Worm (Caenorhabditis elegans): Measurements from ENCODE around the gene srx-78.

The srx-78 gene

ce11 chrV:15060595-15060994, 34.3 kb upstream of the srx-78 start:
- TF ChIP-seq mep-1 (tag; optimal IDR thresholded peaks at IDR 0.05) (no peak), tbx-8 (GFP tag; optimal IDR thresholded peaks at IDR 0.05) (no peak), drap-1 (GFP tag; optimal IDR thresholded peaks at IDR 0.05) (no peak), lin-32 (GFP tag; optimal IDR thresholded peaks at IDR 0.05) (no peak), hlh-1 (tag; optimal IDR thresholded peaks at IDR 0.05) (no peak), M03D4.4 (tag; optimal IDR thresholded peaks at IDR 0.05) (no peak), nhr-237 (tag; optimal IDR thresholded peaks at IDR 0.05) (no peak), elt-3 (tag; optimal IDR thresholded peaks at IDR 0.05) (no peak), snpc-4 (tag; optimal IDR thresholded peaks at IDR 0.05) (no peak), zip-8 (tag; optimal IDR thresholded peaks at IDR 0.05) (no peak), ceh-39 (tag; optimal IDR thresholded peaks at IDR 0.05) (no peak), lin-13 (tag; optimal IDR thresholded peaks at IDR 0.05) (no peak), blmp-1 (tag; optimal IDR thresholded peaks at IDR 0.05) (no peak), pha-4 (tag; optimal IDR thresholded peaks at IDR 0.05) (no peak), unc-62 (GFP tag; optimal IDR thresholded peaks at IDR 0.05) (no peak)

ce11 chrV:15063987-15064386, 30.9 kb upstream of the srx-78 start, which contains the start of gene rap-2:
rap-2 (minus strand) TSS chrV:15064087.
- TF ChIP-seq nhr-2 (tag; optimal IDR thresholded peaks at IDR 0.05) (no peak), lin-32 (GFP tag; optimal IDR thresholded peaks at IDR 0.05) (no peak), ztf-11 (tag; optimal IDR thresholded peaks at IDR 0.05) (no peak), pha-4 (tag; optimal IDR thresholded peaks at IDR 0.05) (no peak), ceh-39 (tag; optimal IDR thresholded peaks at IDR 0.05) (no peak), ces-1 (GFP tag; optimal IDR thresholded peaks at IDR 0.05) (no peak), snpc-4 (tag; optimal IDR thresholded peaks at IDR 0.05) (no peak)

- peak; percentile 51 for TF ChIP-seq mls-2 (tag; optimal IDR thresholded peaks at IDR 0.05)
- peak; percentile 13 for TF ChIP-seq mep-1 (tag; optimal IDR thresholded peaks at IDR 0.05)
- no peak for TF ChIP-seq mab-5 (tag; optimal IDR thresholded peaks at IDR 0.05)
- peak; percentile 77 for TF ChIP-seq nhr-2 (tag; optimal IDR thresholded peaks at IDR 0.05)
- no peak for TF ChIP-seq nhr-28 (tag; optimal IDR thresholded peaks at IDR 0.05)
- TF ChIP-seq ceh-39 (tag; optimal IDR thresholded peaks at IDR 0.05), result peak; percentile 20
- peak; percentile 55 for TF ChIP-seq drap-1 (GFP tag; optimal IDR thresholded peaks at IDR 0.05)
- TF ChIP-seq snpc-4 (tag; optimal IDR thresholded peaks at IDR 0.05), result no peak
- peak; percentile 24 for TF ChIP-seq sptf-1 (tag; optimal IDR thresholded peaks at IDR 0.05)
- TF ChIP-seq ces-1 (GFP tag; optimal IDR thresholded peaks at IDR 0.05), result peak; percentile 8
Observed at ce11 chrV:15065068-15065744, 29.6 kb upstream of the srx-78 start, which contains the start of gene C25D7.9. C25D7.9 (plus strand) TSS chrV:15065135.

ce11 chrV:15065837-15066348, 29.0 kb upstream of the srx-78 start, which contains the start of gene otub-1:
otub-1 (plus strand) TSS chrV:15066298.
- no peak for TF ChIP-seq unc-120 (tag; optimal IDR thresholded peaks at IDR 0.05; ENCODE audit: poor library complexity, severe bottlenecking)
- no peak for TF ChIP-seq pha-4 (tag; optimal IDR thresholded peaks at IDR 0.05)
- no peak for TF ChIP-seq ham-2 (GFP tag; optimal IDR thresholded peaks at IDR 0.05)
- TF ChIP-seq zip-8 (tag; optimal IDR thresholded peaks at IDR 0.05), result no peak
- no peak for TF ChIP-seq snpc-4 (tag; optimal IDR thresholded peaks at IDR 0.05)
- TF ChIP-seq M03D4.4 (tag; optimal IDR thresholded peaks at IDR 0.05), result no peak
- TF ChIP-seq nhr-12 (tag; optimal IDR thresholded peaks at IDR 0.05), result no peak
- no peak for TF ChIP-seq ceh-83 (GFP tag; optimal IDR thresholded peaks at IDR 0.05)
- TF ChIP-seq hlh-1 (tag; optimal IDR thresholded peaks at IDR 0.05), result no peak
- TF ChIP-seq unc-62 (GFP tag; optimal IDR thresholded peaks at IDR 0.05), result no peak
- TF ChIP-seq ceh-39 (tag; optimal IDR thresholded peaks at IDR 0.05), result no peak
- TF ChIP-seq blmp-1 (tag; optimal IDR thresholded peaks at IDR 0.05), result no peak
- TF ChIP-seq elt-3 (tag; optimal IDR thresholded peaks at IDR 0.05), result no peak
- TF ChIP-seq lin-32 (GFP tag; optimal IDR thresholded peaks at IDR 0.05), result no peak
- no peak for TF ChIP-seq nhr-2 (tag; optimal IDR thresholded peaks at IDR 0.05)
- no peak for TF ChIP-seq ztf-11 (tag; optimal IDR thresholded peaks at IDR 0.05)

- TF ChIP-seq blmp-1 (tag; optimal IDR thresholded peaks at IDR 0.05) (no peak), pha-4 (tag; optimal IDR thresholded peaks at IDR 0.05) (no peak), tbx-8 (GFP tag; optimal IDR thresholded peaks at IDR 0.05) (no peak), mls-2 (tag; optimal IDR thresholded peaks at IDR 0.05) (no peak), unc-62 (GFP tag; optimal IDR thresholded peaks at IDR 0.05) (no peak), cnd-1 (tag; optimal IDR thresholded peaks at IDR 0.05) (no peak)
Observed at ce11 chrV:15067165-15067564, 27.7 kb upstream of the srx-78 start, which contains the start of gene C25D7.10. C25D7.10 (plus strand) TSS chrV:15067465.

- TF ChIP-seq flh-1 (GFP tag; optimal IDR thresholded peaks at IDR 0.05) (no peak), elt-1 (tag; optimal IDR thresholded peaks at IDR 0.05; ENCODE audit: borderline replicate concordance, insufficient read depth) (no peak), unc-62 (GFP tag; optimal IDR thresholded peaks at IDR 0.05) (no peak), nhr-12 (tag; optimal IDR thresholded peaks at IDR 0.05) (no peak), lin-13 (tag; optimal IDR thresholded peaks at IDR 0.05) (no peak), mab-5 (tag; optimal IDR thresholded peaks at IDR 0.05) (no peak), cnd-1 (tag; optimal IDR thresholded peaks at IDR 0.05) (no peak), snpc-4 (tag; optimal IDR thresholded peaks at IDR 0.05) (no peak), zip-8 (tag; optimal IDR thresholded peaks at IDR 0.05) (no peak), ceh-43 (GFP tag; optimal IDR thresholded peaks at IDR 0.05) (no peak), ztf-11 (tag; optimal IDR thresholded peaks at IDR 0.05) (no peak), nhr-28 (tag; optimal IDR thresholded peaks at IDR 0.05) (no peak), M03D4.4 (tag; optimal IDR thresholded peaks at IDR 0.05) (no peak), bed-3 (GFP tag; optimal IDR thresholded peaks at IDR 0.05) (no peak), nhr-2 (tag; optimal IDR thresholded peaks at IDR 0.05) (no peak), hlh-1 (tag; optimal IDR thresholded peaks at IDR 0.05) (no peak), blmp-1 (tag; optimal IDR thresholded peaks at IDR 0.05) (no peak), unc-120 (tag; optimal IDR thresholded peaks at IDR 0.05; ENCODE audit: poor library complexity, severe bottlenecking) (no peak), lsy-2 (tag; optimal IDR thresholded peaks at IDR 0.05) (no peak), ceh-39 (tag; optimal IDR thresholded peaks at IDR 0.05) (no peak)
Observed at ce11 chrV:15068378-15068777, 26.5 kb upstream of the srx-78 start, which contains the start of gene dnj-3. dnj-3 (plus strand) TSS chrV:15068678.
